Fruit fly (Drosophila melanogaster) whole organism, embryonic: ENCODE results near the gene CG4770.

Source experiments
- Abd-B ChIP-seq: fragments of 200-800 bp; sonication (Bioruptor generic); optimal IDR thresholded peaks from 2 replicates; lab custom pipeline; 2018; ENCODE audit warnings: missing biosample characterization, mild to moderate bottlenecking, missing genetic modification characterization, moderate library complexity
- Asciz ChIP-seq: fragments of 200-800 bp; sonication (Bioruptor generic); optimal IDR thresholded peaks from 2 replicates; lab custom pipeline; 2017; ENCODE audit warnings: missing biosample characterization, mild to moderate bottlenecking, missing genetic modification characterization, missing genetic modification reagents
- B-H2 ChIP-seq: fragments of 200-800 bp; sonication (Bioruptor generic); optimal IDR thresholded peaks from 2 replicates; lab custom pipeline; 2018; ENCODE audit warnings: missing biosample characterization, mild to moderate bottlenecking, missing genetic modification characterization
- CG10366 ChIP-seq: fragments of 200-800 bp; sonication (Bioruptor generic); IDR thresholded peaks from 2 replicates; pipeline ENCODE4 v1.3.6; 2022; ENCODE audit warnings: missing biosample characterization, missing genetic modification characterization
- CG12236 ChIP-seq: fragments of 200-800 bp; sonication (Bioruptor generic); optimal IDR thresholded peaks from 2 replicates; lab custom pipeline; 2016; ENCODE audit warnings: missing biosample characterization, missing genetic modification characterization
- CG12769 ChIP-seq: fragments of 200-800 bp; sonication (Bioruptor generic); optimal IDR thresholded peaks from 2 replicates; lab custom pipeline; 2019; ENCODE audit warnings: missing biosample characterization, mild to moderate bottlenecking, missing genetic modification characterization, moderate library complexity
- CG14441 ChIP-seq: fragments of 200-800 bp; sonication (Bioruptor generic); IDR thresholded peaks from 2 replicates; pipeline ENCODE4 v1.3.6; 2022; ENCODE audit warnings: missing biosample characterization, missing genetic modification characterization
- CG14667 ChIP-seq: fragments of 200-800 bp; sonication (Bioruptor generic); IDR thresholded peaks from 2 replicates; pipeline ENCODE4 v1.3.6; 2022; ENCODE audit warnings: missing biosample characterization, missing genetic modification characterization
- CG16779 ChIP-seq: fragments of 200-800 bp; sonication (Bioruptor generic); IDR thresholded peaks from 2 replicates; pipeline ENCODE4 v1.3.6; 2022; ENCODE audit warnings: missing biosample characterization, missing genetic modification characterization
- CG17186 ChIP-seq: fragments of 200-800 bp; sonication (Bioruptor generic); optimal IDR thresholded peaks from 3 replicates; lab custom pipeline; 2017; ENCODE audit warnings: missing biosample characterization, missing genetic modification reagents, missing genetic modification characterization
- CG3065 ChIP-seq: fragments of 200-800 bp; sonication (Bioruptor generic); optimal IDR thresholded peaks from 2 replicates; lab custom pipeline; 2016; ENCODE audit warnings: missing biosample characterization, missing genetic modification characterization
- CG31365 ChIP-seq: fragments of 200-800 bp; sonication (Bioruptor generic); optimal IDR thresholded peaks from 2 replicates; lab custom pipeline; 2018; ENCODE audit warnings: missing biosample characterization, mild to moderate bottlenecking, missing genetic modification characterization
- CG3163 ChIP-seq: fragments of 200-800 bp; sonication (Bioruptor generic); optimal IDR thresholded peaks from 3 replicates; lab custom pipeline; 2016; ENCODE audit warnings: missing biosample characterization, missing genetic modification characterization
- CG3281 ChIP-seq: fragments of 200-800 bp; sonication (Bioruptor generic); optimal IDR thresholded peaks from 3 replicates; lab custom pipeline; 2017; ENCODE audit warnings: missing biosample characterization, mild to moderate bottlenecking, missing genetic modification characterization
- CG34422 ChIP-seq: fragments of 200-800 bp; sonication (Bioruptor generic); IDR thresholded peaks from 3 replicates; pipeline ENCODE4 v1.3.6; 2022; ENCODE audit warnings: missing biosample characterization, missing genetic modification characterization
- CG3726 ChIP-seq: fragments of 200-800 bp; sonication (Bioruptor generic); IDR thresholded peaks from 3 replicates; pipeline ENCODE4, ENCODE4 v1.3.6; 2022; ENCODE audit warnings: missing biosample characterization, missing genetic modification characterization
- CG3838 ChIP-seq: fragments of 200-800 bp; sonication (Bioruptor generic); optimal IDR thresholded peaks from 3 replicates; lab custom pipeline; 2016; ENCODE audit warnings: missing biosample characterization, missing genetic modification characterization
- CG5953 ChIP-seq: fragments of 200-800 bp; sonication (Bioruptor generic); IDR thresholded peaks from 2 replicates; pipeline ENCODE4 v1.3.6; 2022; ENCODE audit warnings: missing biosample characterization, missing genetic modification characterization
- CG6683 ChIP-seq: fragments of 200-800 bp; sonication (Bioruptor generic); optimal IDR thresholded peaks from 2 replicates; lab custom pipeline; 2017; ENCODE audit warnings: missing biosample characterization, mild to moderate bottlenecking, missing genetic modification characterization, missing genetic modification reagents
- CG6813 ChIP-seq: fragments of 200-800 bp; sonication (Bioruptor generic); optimal IDR thresholded peaks from 2 replicates; lab custom pipeline; 2017; ENCODE audit warnings: missing biosample characterization, missing genetic modification characterization, mild to moderate bottlenecking, moderate library complexity, missing genetic modification reagents
- CG8924 ChIP-seq: fragments of 200-800 bp; optimal IDR thresholded peaks from 3 replicates; lab custom pipeline; 2019; ENCODE audit warnings: missing biosample characterization, mild to moderate bottlenecking, missing genetic modification characterization, moderate library complexity
- CG9797 ChIP-seq: fragments of 200-800 bp; sonication (Bioruptor generic); optimal IDR thresholded peaks from 3 replicates; lab custom pipeline; 2018; ENCODE audit warnings: missing biosample characterization, mild to moderate bottlenecking, missing genetic modification characterization
- Camta ChIP-seq: fragments of 200-800 bp; sonication (Bioruptor generic); optimal IDR thresholded peaks from 2 replicates; lab custom pipeline; 2016; ENCODE audit warnings: missing biosample characterization, missing genetic modification characterization
- Dad ChIP-seq: fragments of 200-800 bp; sonication (Bioruptor generic); optimal IDR thresholded peaks from 3 replicates; lab custom pipeline; 2016; ENCODE audit warnings: missing biosample characterization, missing genetic modification characterization
- Dll ChIP-seq: fragments of 200-800 bp; sonication (Bioruptor generic); IDR thresholded peaks from 4 replicates; pipeline ENCODE4 v1.3.6; 2022; ENCODE audit warnings: missing biosample characterization, missing genetic modification characterization; ENCODE audit not compliant: partially characterized antibody
- HLHmδ ChIP-seq: fragments of 200-800 bp; sonication (Bioruptor generic); optimal IDR thresholded peaks from 2 replicates; lab custom pipeline; 2018; ENCODE audit warnings: missing biosample characterization, mild to moderate bottlenecking, missing genetic modification characterization, moderate library complexity
- Hr3 ChIP-seq: fragments of 200-800 bp; sonication (Bioruptor generic); optimal IDR thresholded peaks from 3 replicates; lab custom pipeline; 2016; ENCODE audit warnings: missing biosample characterization, missing genetic modification characterization
- Kr ChIP-seq: fragments of 200-800 bp; sonication (Bioruptor generic); optimal IDR thresholded peaks from 2 replicates; lab custom pipeline; 2017; ENCODE audit warnings: missing biosample characterization, mild to moderate bottlenecking, missing genetic modification characterization
- Lhr ChIP-seq: fragments of 200-800 bp; sonication (Bioruptor generic); optimal IDR thresholded peaks from 3 replicates; lab custom pipeline; 2017; ENCODE audit warnings: mild to moderate bottlenecking, missing biosample characterization, missing genetic modification reagents, missing genetic modification characterization
- NK7.1 ChIP-seq: fragments of 200-800 bp; sonication (Bioruptor generic); optimal IDR thresholded peaks from 3 replicates; lab custom pipeline; 2016; ENCODE audit warnings: missing biosample characterization, missing genetic modification characterization
- Opbp ChIP-seq: fragments of 200-800 bp; sonication (Bioruptor generic); IDR thresholded peaks from 3 replicates; pipeline ENCODE4 v1.3.6; 2022; ENCODE audit warnings: missing biosample characterization, missing genetic modification characterization; ENCODE audit not compliant: partially characterized antibody
- Sry-β ChIP-seq: fragments of 200-800 bp; sonication (Bioruptor generic); optimal IDR thresholded peaks from 2 replicates; lab custom pipeline; 2018; ENCODE audit warnings: missing biosample characterization, mild to moderate bottlenecking, missing genetic modification characterization, moderate library complexity
- Tbp ChIP-seq: fragments of >200 bp; optimal IDR thresholded peaks from 2 replicates; lab custom pipeline; 2018; ENCODE audit warnings: missing biosample characterization, missing genetic modification characterization
- aop ChIP-seq: fragments of 200-800 bp; sonication (Bioruptor generic); IDR thresholded peaks from 2 replicates; pipeline ENCODE4 v1.3.6; 2022; ENCODE audit warnings: missing biosample characterization, missing genetic modification characterization
- bsh ChIP-seq, 2 experiments: fragments of 200-800 bp; sonication (Bioruptor generic); optimal IDR thresholded peaks; 2 replicates each; lab custom pipeline; 2017 to 2018; ENCODE audit warnings: mild to moderate bottlenecking in 2 of 2, missing biosample characterization in 2 of 2, missing genetic modification characterization in 2 of 2, moderate library complexity in 1 of 2
- dm ChIP-seq: fragments of 200-800 bp; sonication (Bioruptor generic); optimal IDR thresholded peaks from 3 replicates; lab custom pipeline; 2016; ENCODE audit warnings: missing biosample characterization, missing genetic modification characterization
- dpn ChIP-seq, 2 experiments: fragments of 200-800 bp; sonication (Bioruptor generic); optimal IDR thresholded peaks; 3 replicates each; lab custom pipeline; 2016; ENCODE audit warnings: missing biosample characterization in 2 of 2, missing genetic modification characterization in 2 of 2
- en ChIP-seq: fragments of 200-800 bp; sonication (Bioruptor generic); optimal IDR thresholded peaks from 2 replicates; lab custom pipeline; 2016; ENCODE audit warnings: missing biosample characterization, missing genetic modification characterization
- gce ChIP-seq: fragments of 200-800 bp; sonication (Bioruptor generic); IDR thresholded peaks from 3 replicates; pipeline ENCODE4 v1.3.6; 2022; ENCODE audit warnings: missing biosample characterization, missing genetic modification characterization
- grau ChIP-seq: fragments of 200-800 bp; optimal IDR thresholded peaks from 3 replicates; lab custom pipeline; 2019; ENCODE audit warnings: missing biosample characterization, mild to moderate bottlenecking, missing genetic modification characterization, moderate library complexity
- hb ChIP-seq: fragments of 200-800 bp; sonication (Bioruptor generic); IDR thresholded peaks from 3 replicates; pipeline ENCODE4 v1.3.6; 2022; ENCODE audit warnings: missing biosample characterization, missing genetic modification characterization; ENCODE audit not compliant: partially characterized antibody
- hth ChIP-seq: fragments of >200 bp; optimal IDR thresholded peaks from 2 replicates; lab custom pipeline; 2017; ENCODE audit warnings: inconsistent platforms
- ind ChIP-seq: fragments of 200-800 bp; sonication (Bioruptor generic); optimal IDR thresholded peaks from 3 replicates; lab custom pipeline; 2016; ENCODE audit warnings: missing biosample characterization, missing genetic modification characterization
- kah ChIP-seq: fragments of 200-800 bp; sonication (Bioruptor generic); optimal IDR thresholded peaks from 2 replicates; lab custom pipeline; 2018; ENCODE audit warnings: missing biosample characterization, mild to moderate bottlenecking, missing genetic modification characterization
- pb ChIP-seq: fragments of 200-800 bp; sonication (Bioruptor generic); optimal IDR thresholded peaks from 3 replicates; lab custom pipeline; 2016; ENCODE audit warnings: missing biosample characterization, missing genetic modification characterization
- pho ChIP-seq: fragments of 200-800 bp; sonication (Bioruptor generic); optimal IDR thresholded peaks from 2 replicates; lab custom pipeline; 2016; ENCODE audit warnings: missing biosample characterization, missing genetic modification characterization
- sens-2 ChIP-seq: fragments of 200-800 bp; sonication (Bioruptor generic); IDR thresholded peaks from 2 replicates; pipeline ENCODE4 v1.3.6; 2022; ENCODE audit warnings: missing biosample characterization, missing genetic modification characterization
- tna ChIP-seq: fragments of 200-800 bp; sonication (Bioruptor generic); IDR thresholded peaks from 2 replicates; pipeline ENCODE4 v1.3.6; 2022; ENCODE audit warnings: missing biosample characterization, missing genetic modification characterization; ENCODE audit not compliant: partially characterized antibody
- tup ChIP-seq: fragments of 200-800 bp; sonication (Bioruptor generic); optimal IDR thresholded peaks from 2 replicates; lab custom pipeline; 2016; ENCODE audit warnings: missing biosample characterization, mild to moderate bottlenecking, missing genetic modification characterization, moderate library complexity
- z ChIP-seq: fragments of 200-800 bp; sonication (Bioruptor generic); IDR thresholded peaks from 3 replicates; pipeline ENCODE4 v1.3.6; 2022; ENCODE audit warnings: missing biosample characterization, missing genetic modification characterization
- zfh1 ChIP-seq: fragments of 200-800 bp; sonication (Bioruptor generic); IDR thresholded peaks from 3 replicates; pipeline ENCODE4 v1.3.6; 2022; ENCODE audit warnings: missing biosample characterization, missing genetic modification characterization

The CG4770 gene

dm6 chr3R:19880431-19880939 lies 37.8 kb upstream of the CG4770 start (continued):
- peak; percentile 23 for TF ChIP-seq Hr3 (GFP tag; lab: Kevin White, UChicago)
- TF ChIP-seq NK7.1: no peak
- TF ChIP-seq tna: no peak
- TF ChIP-seq hth: no peak
- no peak for TF ChIP-seq CG3838 (GFP tag; lab: Kevin White, UChicago)
- TF ChIP-seq CG8924: peak; percentile 64
- peak; percentile 79 for TF ChIP-seq kah (GFP tag; lab: Kevin White, UChicago)
- no peak for TF ChIP-seq z (GFP tag; lab: Robert Waterston, UW)
- peak; percentile 36 for TF ChIP-seq pho (GFP tag; lab: Kevin White, UChicago)
- TF ChIP-seq Asciz (GFP tag; lab: Kevin White, UChicago): peak; percentile 61
- peak; percentile 32 to 38 for TF ChIP-seq dpn (GFP tag; optimal IDR thresholded peaks at IDR 0.05; lab: Kevin White, UChicago)
- TF ChIP-seq CG3726 (GFP tag; lab: Robert Waterston, UW): no peak
- TF ChIP-seq CG34422: peak; percentile 30; the same call in 1 of the 3 replicates
- peak; percentile 31 for TF ChIP-seq CG3163 (GFP tag; lab: Kevin White, UChicago)
- TF ChIP-seq CG12769 (tag; lab: Kevin White, UChicago): peak; percentile 28
- TF ChIP-seq grau (tag; lab: Kevin White, UChicago): peak; percentile 96
- TF ChIP-seq Lhr: no peak
- TF ChIP-seq CG9797 (GFP tag; lab: Kevin White, UChicago): no peak
- peak; percentile 14 for TF ChIP-seq CG17186 (GFP tag; lab: Kevin White, UChicago)
- no peak for TF ChIP-seq hb (GFP tag; lab: Robert Waterston, UW)
- no peak for TF ChIP-seq CG5953 (GFP tag; lab: Robert Waterston, UW)
- no peak for TF ChIP-seq CG31365
- 0 out of 2 replicates have a peak, but pooled peaks have one; percentile 5 for TF ChIP-seq CG14667
- no peak for TF ChIP-seq sens-2 (GFP tag; lab: Robert Waterston, UW)
- TF ChIP-seq CG6813: peak; percentile 56
- TF ChIP-seq tup (GFP tag; lab: Kevin White, UChicago): no peak
- TF ChIP-seq Dll (GFP tag; lab: Robert Waterston, UW): no peak
- peak; percentile 51 for TF ChIP-seq CG3281 (GFP tag; lab: Kevin White, UChicago)
- TF ChIP-seq Abd-B (GFP tag; lab: Kevin White, UChicago): peak; percentile 40
- TF ChIP-seq Tbp (GFP tag; lab: Kevin White, UChicago): no peak
- TF ChIP-seq Camta (GFP tag; lab: Kevin White, UChicago): peak; percentile 37
- no peak for TF ChIP-seq Sry-β (GFP tag; lab: Kevin White, UChicago)
- peak in 1 of 2 experiments; percentile 59 for TF ChIP-seq bsh (GFP tag; optimal IDR thresholded peaks at IDR 0.05; lab: Kevin White, UChicago)
- no peak for TF ChIP-seq Kr (GFP tag; lab: Kevin White, UChicago)
- TF ChIP-seq dm (GFP tag; lab: Kevin White, UChicago): peak; percentile 12
- TF ChIP-seq gce (GFP tag; lab: Robert Waterston, UW): peak; percentile 46; the same call in 1 of the 3 replicates
- peak; percentile 26 for TF ChIP-seq Dad (GFP tag; lab: Kevin White, UChicago)
- no peak for TF ChIP-seq CG16779 (GFP tag; lab: Robert Waterston, UW)
- TF ChIP-seq CG14441 (GFP tag; lab: Robert Waterston, UW): peak; percentile 31; the same call in 1 of the 2 replicates
- TF ChIP-seq CG3065 (GFP tag; lab: Kevin White, UChicago): no peak
- TF ChIP-seq aop (GFP tag; lab: Robert Waterston, UW): no peak
- TF ChIP-seq CG12236 (GFP tag; lab: Kevin White, UChicago): no peak
- TF ChIP-seq zfh1 (GFP tag; lab: Robert Waterston, UW): no peak; the same call in 2 of the 3 replicates
- TF ChIP-seq B-H2: peak; percentile 43
- no peak for TF ChIP-seq pb (GFP tag; lab: Kevin White, UChicago)
- TF ChIP-seq Opbp (GFP tag; lab: Robert Waterston, UW): no peak
- peak; percentile 8; the same call in 1 of the 2 replicates for TF ChIP-seq CG10366 (GFP tag; lab: Robert Waterston, UW)
- peak; percentile 31 for TF ChIP-seq HLHmδ (GFP tag; lab: Kevin White, UChicago)
- TF ChIP-seq ind (GFP tag; lab: Kevin White, UChicago): peak; percentile 41
- peak; percentile 12 for TF ChIP-seq CG6683 (GFP tag; lab: Kevin White, UChicago)
- TF ChIP-seq en: peak; percentile 48
